Fruit fly (Drosophila melanogaster) whole organism, embryonic: ENCODE measurements around the gene CheA29a.

Experiments
- Ada2b ChIP-seq: fragments of 200-800 bp; sonication (Bioruptor generic); IDR thresholded peaks from 2 replicates; pipeline ENCODE4 v1.3.6; 2022; ENCODE audit warnings: missing biosample characterization, missing genetic modification characterization
- B-H1 ChIP-seq: fragments of 200-800 bp; sonication (Bioruptor generic); IDR thresholded peaks from 3 replicates; pipeline ENCODE4 v1.3.6; 2022; ENCODE audit warnings: missing biosample characterization, missing genetic modification characterization
- CG1024 ChIP-seq: fragments of 200-800 bp; sonication (Bioruptor generic); IDR thresholded peaks from 2 replicates; pipeline ENCODE4 v1.3.6; 2022; ENCODE audit warnings: missing biosample characterization, missing genetic modification characterization
- CG15269 ChIP-seq: fragments of 200-800 bp; sonication (Bioruptor generic); optimal IDR thresholded peaks from 2 replicates; lab custom pipeline; 2018; ENCODE audit warnings: missing biosample characterization, mild to moderate bottlenecking, missing genetic modification characterization, moderate library complexity
- CG15601 ChIP-seq: fragments of 200-800 bp; sonication (Bioruptor generic); optimal IDR thresholded peaks from 3 replicates; lab custom pipeline; 2019; ENCODE audit warnings: missing biosample characterization, mild to moderate bottlenecking, missing genetic modification characterization, moderate library complexity
- CG16815 ChIP-seq: fragments of 200-800 bp; sonication (Bioruptor generic); optimal IDR thresholded peaks from 3 replicates; lab custom pipeline; 2017; ENCODE audit warnings: missing biosample characterization, mild to moderate bottlenecking, missing genetic modification characterization
- CG17912 ChIP-seq: fragments of 200-800 bp; sonication (Bioruptor generic); optimal IDR thresholded peaks from 2 replicates; lab custom pipeline; 2018; ENCODE audit warnings: missing biosample characterization, mild to moderate bottlenecking, missing genetic modification characterization
- CG18619 ChIP-seq: fragments of 200-800 bp; sonication (Bioruptor generic); optimal IDR thresholded peaks from 3 replicates; lab custom pipeline; 2017; ENCODE audit warnings: missing biosample characterization, mild to moderate bottlenecking, missing genetic modification characterization
- CG2199 ChIP-seq: fragments of 200-800 bp; sonication (Bioruptor generic); IDR thresholded peaks from 3 replicates; pipeline ENCODE4 v1.3.6; 2022; ENCODE audit warnings: missing biosample characterization, missing genetic modification characterization
- CG3065 ChIP-seq: fragments of 200-800 bp; sonication (Bioruptor generic); optimal IDR thresholded peaks from 2 replicates; lab custom pipeline; 2016; ENCODE audit warnings: missing biosample characterization, missing genetic modification characterization
- CG33557 ChIP-seq: fragments of 200-800 bp; sonication (Bioruptor generic); optimal IDR thresholded peaks from 2 replicates; lab custom pipeline; 2019; ENCODE audit warnings: missing biosample characterization, mild to moderate bottlenecking, missing genetic modification characterization, moderate library complexity
- CG4617 ChIP-seq: fragments of 200-800 bp; sonication (Bioruptor generic); optimal IDR thresholded peaks from 3 replicates; lab custom pipeline; 2016; ENCODE audit warnings: missing biosample characterization, missing genetic modification characterization, borderline replicate concordance
- CG6765 ChIP-seq: fragments of 200-800 bp; sonication (Bioruptor generic); optimal IDR thresholded peaks from 3 replicates; lab custom pipeline; 2017; ENCODE audit warnings: missing biosample characterization, mild to moderate bottlenecking, missing genetic modification characterization
- CG7745 ChIP-seq: fragments of 200-800 bp; sonication (Bioruptor generic); optimal IDR thresholded peaks from 2 replicates; lab custom pipeline; 2018; ENCODE audit warnings: missing biosample characterization, mild to moderate bottlenecking, missing genetic modification characterization, moderate library complexity
- CG8359 ChIP-seq: fragments of 200-800 bp; sonication (Bioruptor generic); optimal IDR thresholded peaks from 2 replicates; lab custom pipeline; 2017; ENCODE audit warnings: missing biosample characterization, mild to moderate bottlenecking, missing genetic modification characterization, borderline replicate concordance
- Dp ChIP-seq: fragments of 200-800 bp; sonication (Bioruptor generic); optimal IDR thresholded peaks from 2 replicates; lab custom pipeline; 2018; ENCODE audit warnings: missing biosample characterization, mild to moderate bottlenecking, missing genetic modification characterization, moderate library complexity
- Ets65A ChIP-seq: fragments of 200-800 bp; sonication (Bioruptor generic); peaks from one replicate; lab custom pipeline; 2016; ENCODE audit warnings: missing biosample characterization, missing genetic modification characterization
- Gug ChIP-seq: fragments of 200-800 bp; sonication (Bioruptor generic); IDR thresholded peaks from 4 replicates; pipeline ENCODE4 v1.3.6; 2022; ENCODE audit warnings: missing biosample characterization, missing genetic modification characterization
- H2.0 ChIP-seq: fragments of 200-800 bp; sonication (Bioruptor generic); IDR thresholded peaks from 2 replicates; pipeline ENCODE4 v1.3.6; 2022; ENCODE audit warnings: missing biosample characterization, missing genetic modification characterization
- MBD-R2 ChIP-seq: fragments of 200-800 bp; sonication (Bioruptor generic); IDR thresholded peaks from 2 replicates; pipeline ENCODE4 v1.3.6; 2022; ENCODE audit warnings: missing biosample characterization, missing genetic modification characterization
- Mad ChIP-seq: fragments of 200-800 bp; sonication (Bioruptor generic); optimal IDR thresholded peaks from 2 replicates; lab custom pipeline; 2016; ENCODE audit warnings: missing biosample characterization, missing genetic modification characterization
- Max ChIP-seq: fragments of 200-800 bp; sonication (Bioruptor generic); optimal IDR thresholded peaks from 2 replicates; lab custom pipeline; 2016; ENCODE audit warnings: missing biosample characterization, mild to moderate bottlenecking, missing genetic modification characterization
- Rfx ChIP-seq: fragments of 200-800 bp; sonication (Bioruptor generic); IDR thresholded peaks from 2 replicates; pipeline ENCODE4 v1.3.6; 2022; ENCODE audit warnings: missing biosample characterization, missing genetic modification characterization
- Sry-δ ChIP-seq: fragments of 200-800 bp; sonication (Bioruptor generic); optimal IDR thresholded peaks from 2 replicates; lab custom pipeline; 2016; ENCODE audit warnings: missing biosample characterization, missing genetic modification characterization
- YL-1 ChIP-seq: fragments of 200-800 bp; sonication (Bioruptor generic); optimal IDR thresholded peaks from 3 replicates; lab custom pipeline; 2017; ENCODE audit warnings: missing biosample characterization, mild to moderate bottlenecking, missing genetic modification characterization
- abd-A ChIP-seq: fragments of 200-800 bp; sonication (Bioruptor generic); optimal IDR thresholded peaks from 3 replicates; lab custom pipeline; 2019; ENCODE audit warnings: missing biosample characterization, mild to moderate bottlenecking, missing genetic modification characterization, moderate library complexity
- amos ChIP-seq: fragments of 200-800 bp; sonication (Bioruptor generic); IDR thresholded peaks from 2 replicates; pipeline ENCODE4 v1.3.6; 2022; ENCODE audit warnings: missing biosample characterization, missing genetic modification characterization; ENCODE audit not compliant: partially characterized antibody
- ap ChIP-seq: fragments of 200-800 bp; sonication (Bioruptor generic); IDR thresholded peaks from 2 replicates; pipeline ENCODE4 v1.3.6; 2022; ENCODE audit warnings: missing biosample characterization, missing genetic modification characterization
- cas ChIP-seq: fragments of 200-800 bp; sonication (Bioruptor generic); IDR thresholded peaks from 2 replicates; pipeline ENCODE4 v1.3.6; 2022; ENCODE audit warnings: missing biosample characterization, missing genetic modification characterization
- chinmo ChIP-seq: fragments of 200-800 bp; sonication (Bioruptor generic); IDR thresholded peaks from 4 replicates; pipeline ENCODE4 v1.3.6; 2022; ENCODE audit warnings: missing biosample characterization, missing genetic modification characterization; ENCODE audit not compliant: partially characterized antibody
- dati ChIP-seq: fragments of 200-800 bp; sonication (Bioruptor generic); IDR thresholded peaks from 2 replicates; pipeline ENCODE4 v1.3.6; 2022; ENCODE audit warnings: missing biosample characterization, missing genetic modification characterization
- dysf ChIP-seq: fragments of 200-800 bp; sonication (Bioruptor generic); IDR thresholded peaks from 3 replicates; pipeline ENCODE4 v1.3.6; 2022; ENCODE audit warnings: missing biosample characterization, missing genetic modification characterization
- emc ChIP-seq: fragments of 200-800 bp; sonication (Bioruptor generic); optimal IDR thresholded peaks from 2 replicates; lab custom pipeline; 2016; ENCODE audit warnings: missing biosample characterization, missing genetic modification characterization
- ewg ChIP-seq: fragments of 200-800 bp; sonication (Bioruptor generic); optimal IDR thresholded peaks from 3 replicates; lab custom pipeline; 2017; ENCODE audit warnings: mild to moderate bottlenecking, missing biosample characterization, missing genetic modification reagents, missing genetic modification characterization
- exex ChIP-seq: fragments of 200-800 bp; sonication (Bioruptor generic); optimal IDR thresholded peaks from 4 replicates; lab custom pipeline; 2018; ENCODE audit warnings: missing biosample characterization, mild to moderate bottlenecking, missing genetic modification characterization, moderate library complexity
- gcm ChIP-seq: fragments of 200-800 bp; sonication (Bioruptor generic); optimal IDR thresholded peaks from 2 replicates; lab custom pipeline; 2019; ENCODE audit warnings: missing biosample characterization, mild to moderate bottlenecking, missing genetic modification characterization, moderate library complexity
- gcm2 ChIP-seq: fragments of 200-800 bp; sonication (Bioruptor generic); optimal IDR thresholded peaks from 2 replicates; lab custom pipeline; 2016; ENCODE audit warnings: missing biosample characterization, missing genetic modification characterization
- gem ChIP-seq: fragments of 200-800 bp; sonication (Bioruptor generic); optimal IDR thresholded peaks from 2 replicates; lab custom pipeline; 2019; ENCODE audit warnings: missing biosample characterization, mild to moderate bottlenecking, missing genetic modification characterization, moderate library complexity
- gt ChIP-seq: fragments of 200-800 bp; sonication (Bioruptor generic); IDR thresholded peaks from 2 replicates; pipeline ENCODE4 v1.3.6; 2022; ENCODE audit warnings: missing biosample characterization, missing genetic modification characterization
- h ChIP-seq: fragments of >200 bp; optimal IDR thresholded peaks from 2 replicates; lab custom pipeline; 2017
- jigr1 ChIP-seq: fragments of 200-800 bp; sonication (Bioruptor generic); IDR thresholded peaks from 3 replicates; pipeline ENCODE4 v1.3.6; 2022; ENCODE audit warnings: missing biosample characterization, missing genetic modification characterization
- jumu ChIP-seq: fragments of 200-800 bp; sonication (Bioruptor generic); optimal IDR thresholded peaks from 3 replicates; lab custom pipeline; 2016; ENCODE audit warnings: missing biosample characterization, missing genetic modification characterization
- knrl ChIP-seq: fragments of 200-800 bp; sonication (Bioruptor generic); IDR thresholded peaks from 3 replicates; pipeline ENCODE4 v1.3.6; 2022; ENCODE audit warnings: missing biosample characterization, missing genetic modification characterization; ENCODE audit not compliant: partially characterized antibody
- lola ChIP-seq, 3 experiments: fragments of >200 bp in 2 of 3; fragments of 200-800 bp in 1 of 3; sonication (Bioruptor generic) in 1 of 3; optimal IDR thresholded peaks; 2 replicates each; lab custom pipeline; 2017 to 2019; ENCODE audit warnings: missing biosample characterization in 3 of 3, missing genetic modification characterization in 3 of 3, mild to moderate bottlenecking in 1 of 3, moderate library complexity in 1 of 3
- pb ChIP-seq: fragments of 200-800 bp; sonication (Bioruptor generic); optimal IDR thresholded peaks from 3 replicates; lab custom pipeline; 2016; ENCODE audit warnings: missing biosample characterization, missing genetic modification characterization
- pita ChIP-seq: fragments of 200-800 bp; sonication (Bioruptor generic); optimal IDR thresholded peaks from 2 replicates; lab custom pipeline; 2017; ENCODE audit warnings: missing biosample characterization, mild to moderate bottlenecking, missing genetic modification characterization
- shn ChIP-seq: fragments of 200-800 bp; sonication (Bioruptor generic); optimal IDR thresholded peaks from 3 replicates; lab custom pipeline; 2016; ENCODE audit warnings: missing biosample characterization, missing genetic modification characterization
- slbo ChIP-seq: fragments of 200-800 bp; sonication (Bioruptor generic); IDR thresholded peaks from 2 replicates; pipeline ENCODE4 v1.3.6; 2022; ENCODE audit warnings: missing biosample characterization, missing genetic modification characterization
- so ChIP-seq: fragments of 200-800 bp; sonication (Bioruptor generic); IDR thresholded peaks from 3 replicates; pipeline ENCODE4 v1.3.6; 2022; ENCODE audit warnings: missing biosample characterization, missing genetic modification characterization
- ssp ChIP-seq: fragments of 200-800 bp; sonication (Bioruptor generic); IDR thresholded peaks from 2 replicates; pipeline ENCODE4 v1.3.6; 2022; ENCODE audit warnings: missing biosample characterization, missing genetic modification characterization
- tll ChIP-seq, 2 experiments: fragments of 200-800 bp in 1 of 2; fragments of >200 bp in 1 of 2; sonication (Bioruptor generic) in 1 of 2; optimal IDR thresholded peaks; 2 replicates each; lab custom pipeline; 2017 to 2019; ENCODE audit warnings: missing biosample characterization in 2 of 2, missing genetic modification characterization in 2 of 2, mild to moderate bottlenecking in 1 of 2, moderate library complexity in 1 of 2
- zfh1 ChIP-seq: fragments of 200-800 bp; sonication (Bioruptor generic); IDR thresholded peaks from 3 replicates; pipeline ENCODE4 v1.3.6; 2022; ENCODE audit warnings: missing biosample characterization, missing genetic modification characterization

The CheA29a gene

dm6 chr2L:8511723-8512122, 34.6 kb downstream of the CheA29a start, which contains the start of gene CG13096 (continued):
- TF ChIP-seq Rfx (GFP tag; lab: Robert Waterston, UW): peak; percentile 66
- TF ChIP-seq B-H1 (GFP tag; lab: Robert Waterston, UW): no peak
- TF ChIP-seq lola (GFP tag; optimal IDR thresholded peaks at IDR 0.05; lab: Kevin White, UChicago): peak in 1 of 3 experiments; percentile 3
- TF ChIP-seq gcm (GFP tag; lab: Kevin White, UChicago): no peak
- no peak for TF ChIP-seq gt
- TF ChIP-seq ewg (GFP tag; lab: Kevin White, UChicago): no peak
- TF ChIP-seq slbo (GFP tag; lab: Robert Waterston, UW): peak; percentile 27; the same call in 1 of the 2 replicates
- peak; percentile 78 for TF ChIP-seq pita (GFP tag; lab: Kevin White, UChicago)
- TF ChIP-seq CG7745 (tag; lab: Kevin White, UChicago): no peak
- TF ChIP-seq jumu (GFP tag; lab: Kevin White, UChicago): peak; percentile 14
- TF ChIP-seq ap (GFP tag; lab: Robert Waterston, UW): no peak
- TF ChIP-seq so (GFP tag; lab: Robert Waterston, UW): no peak
- no peak for TF ChIP-seq CG3065 (GFP tag; lab: Kevin White, UChicago)
- TF ChIP-seq Gug (GFP tag; lab: Robert Waterston, UW): peak; percentile 9; the same call in 1 of the 4 replicates
- no peak for TF ChIP-seq dysf (GFP tag; lab: Robert Waterston, UW)
- TF ChIP-seq dati (GFP tag; lab: Robert Waterston, UW): no peak
- TF ChIP-seq CG17912: peak; percentile 59
- no peak for TF ChIP-seq ssp
- no peak for TF ChIP-seq CG33557 (GFP tag; lab: Kevin White, UChicago)
- no peak for TF ChIP-seq jigr1 (GFP tag; lab: Robert Waterston, UW)
- no peak for TF ChIP-seq gem (tag; lab: Kevin White, UChicago)
- no peak for TF ChIP-seq emc (GFP tag; lab: Kevin White, UChicago)
- peak; percentile 46 for TF ChIP-seq CG4617
- TF ChIP-seq Sry-δ (GFP tag; lab: Kevin White, UChicago): peak; percentile 99
- TF ChIP-seq CG8359 (GFP tag; lab: Kevin White, UChicago): no peak
- no peak for TF ChIP-seq CG18619 (GFP tag; lab: Kevin White, UChicago)
- peak; percentile 74 for TF ChIP-seq YL-1 (GFP tag; lab: Kevin White, UChicago)
- TF ChIP-seq knrl (GFP tag; lab: Robert Waterston, UW): peak; percentile 98
- peak; percentile 99 for TF ChIP-seq chinmo (GFP tag; lab: Robert Waterston, UW)
- no peak for TF ChIP-seq cas (GFP tag; lab: Robert Waterston, UW)
- no peak for TF ChIP-seq zfh1
- TF ChIP-seq CG15269 (tag; lab: Kevin White, UChicago): no peak
- TF ChIP-seq CG16815: no peak
- no peak for TF ChIP-seq shn (GFP tag; lab: Kevin White, UChicago)
- TF ChIP-seq CG15601 (tag; lab: Kevin White, UChicago): peak; percentile 59
- TF ChIP-seq Mad (GFP tag; lab: Kevin White, UChicago): peak; percentile 49
- peak; percentile 83 for TF ChIP-seq Dp (GFP tag; lab: Kevin White, UChicago)
- TF ChIP-seq Ada2b (GFP tag; lab: Robert Waterston, UW): no peak
- TF ChIP-seq amos (GFP tag; lab: Robert Waterston, UW): peak; percentile 99
- TF ChIP-seq abd-A (tag; lab: Kevin White, UChicago): no peak
- TF ChIP-seq pb (GFP tag; lab: Kevin White, UChicago): no peak
- no peak for TF ChIP-seq CG2199 (GFP tag; lab: Robert Waterston, UW)
- TF ChIP-seq h (lab: Kevin White, UChicago): no peak
- peak; percentile 83 for TF ChIP-seq Ets65A
- no peak for TF ChIP-seq CG6765
- no peak for TF ChIP-seq gcm2 (GFP tag; lab: Kevin White, UChicago)
- TF ChIP-seq CG1024 (GFP tag; lab: Robert Waterston, UW): no peak
- no peak for TF ChIP-seq H2.0 (GFP tag; lab: Robert Waterston, UW)
- peak; percentile 24 for TF ChIP-seq exex
- peak; percentile 84 for TF ChIP-seq MBD-R2 (GFP tag; lab: Robert Waterston, UW)
- peak; percentile 96 for TF ChIP-seq Max (GFP tag; lab: Kevin White, UChicago)
- TF ChIP-seq tll (GFP tag; optimal IDR thresholded peaks at IDR 0.05; lab: Kevin White, UChicago): no peak
